Fruit fly (Drosophila melanogaster): Measurements from ENCODE around the gene Rpt3.

The Rpt3 gene

dm6 chrX:11081242-11081641 lies 43.7 kb upstream of the Rpt3 start (continued):
- no peak for TF ChIP-seq CG8290 (GFP tag; optimal IDR thresholded peaks at IDR 0.05)
- no peak for TF ChIP-seq CG8290 (tag; optimal IDR thresholded peaks at IDR 0.05)
- no peak for TF ChIP-seq CG10321 (GFP tag; IDR thresholded peaks at IDR 0.05)
- no peak for TF ChIP-seq eve (GFP tag; optimal IDR thresholded peaks at IDR 0.05)
- TF ChIP-seq CG18262 (tag; optimal IDR thresholded peaks at IDR 0.05), result no peak
- peak; percentile 47 for TF ChIP-seq CG6854 (GFP tag; optimal IDR thresholded peaks at IDR 0.05)
- TF ChIP-seq unc-4 (GFP tag; IDR thresholded peaks at IDR 0.05; ENCODE audit: partially characterized antibody), result no peak
- TF ChIP-seq jing (GFP tag; optimal IDR thresholded peaks at IDR 0.05), result no peak
- peak; percentile 12; the same call in 1 of the 3 replicates for TF ChIP-seq so (GFP tag; IDR thresholded peaks at IDR 0.05)
- TF ChIP-seq Dip3 (GFP tag; optimal IDR thresholded peaks at IDR 0.05), result peak; percentile 10
- TF ChIP-seq gro (GFP tag; optimal IDR thresholded peaks at IDR 0.05), result no peak
- TF ChIP-seq Sry-β (GFP tag; optimal IDR thresholded peaks at IDR 0.05), result no peak
- TF ChIP-seq CG10147 (GFP tag; optimal IDR thresholded peaks at IDR 0.05), result no peak
- no peak for TF ChIP-seq Sin3A (optimal IDR thresholded peaks at IDR 0.05)
- no peak for TF ChIP-seq Neu2 (GFP tag; optimal IDR thresholded peaks at IDR 0.05; ENCODE audit: borderline replicate concordance)
- TF ChIP-seq grn (GFP tag; optimal IDR thresholded peaks at IDR 0.05), result no peak
- no peak for TF ChIP-seq Lhr (GFP tag; optimal IDR thresholded peaks at IDR 0.05)
- no peak for TF ChIP-seq CG10959 (GFP tag; IDR thresholded peaks at IDR 0.05)
- TF ChIP-seq CG30431 (GFP tag; optimal IDR thresholded peaks at IDR 0.05), result peak; percentile 11
- TF ChIP-seq CG6254 (GFP tag; optimal IDR thresholded peaks at IDR 0.05), result peak; percentile 21
- TF ChIP-seq CG4282 (GFP tag; optimal IDR thresholded peaks at IDR 0.05), result no peak
- peak in 1 of 2 experiments; percentile 57 for TF ChIP-seq dpn (GFP tag; optimal IDR thresholded peaks at IDR 0.05)
- TF ChIP-seq CG4730 (GFP tag; IDR thresholded peaks at IDR 0.05), result 0 out of 2 replicates have a peak, but pooled peaks have one; percentile 33
- no peak for TF ChIP-seq pros (GFP tag; optimal IDR thresholded peaks at IDR 0.05)
- TF ChIP-seq CG8924 (tag; optimal IDR thresholded peaks at IDR 0.05), result peak; percentile 48
- TF ChIP-seq CG12104 (GFP tag; optimal IDR thresholded peaks at IDR 0.05), result no peak
- TF ChIP-seq CG12219 (GFP tag; optimal IDR thresholded peaks at IDR 0.05), result peak; percentile 20
- no peak for TF ChIP-seq her (GFP tag; optimal IDR thresholded peaks at IDR 0.05)
- no peak for TF ChIP-seq Deaf1 (tag; optimal IDR thresholded peaks at IDR 0.05)
- peak; percentile 64 for TF ChIP-seq CG2120 (GFP tag; optimal IDR thresholded peaks at IDR 0.05)
- TF ChIP-seq CG7786 (GFP tag; optimal IDR thresholded peaks at IDR 0.05), result no peak
- TF ChIP-seq Xbp1 (GFP tag; optimal IDR thresholded peaks at IDR 0.05), result peak; percentile 41
- TF ChIP-seq ham (GFP tag; IDR thresholded peaks at IDR 0.05), result no peak
- peak; percentile 78 for TF ChIP-seq CG18599 (GFP tag; optimal IDR thresholded peaks at IDR 0.05)
- TF ChIP-seq Aef1 (GFP tag; IDR thresholded peaks at IDR 0.05), result peak; percentile 56; the same call in 2 of the 3 replicates
- no peak for TF ChIP-seq CG17829 (tag; optimal IDR thresholded peaks at IDR 0.05)
- peak; percentile 57 for TF ChIP-seq slbo (GFP tag; IDR thresholded peaks at IDR 0.05)
- peak; percentile 49 for TF ChIP-seq CG12659 (GFP tag; optimal IDR thresholded peaks at IDR 0.05)
- peak; percentile 28 for TF ChIP-seq Ssrp (tag; optimal IDR thresholded peaks at IDR 0.05)
- TF ChIP-seq Taf1 (GFP tag; IDR thresholded peaks at IDR 0.05), result peak; percentile 22; the same call in 1 of the 2 replicates
- TF ChIP-seq CG4360 (GFP tag; IDR thresholded peaks at IDR 0.05), result no peak
- TF ChIP-seq nau (GFP tag; optimal IDR thresholded peaks at IDR 0.05), result no peak
- no peak for TF ChIP-seq bigmax (GFP tag; optimal IDR thresholded peaks at IDR 0.05)
- no peak for TF ChIP-seq luna (GFP tag; optimal IDR thresholded peaks at IDR 0.05)
- TF ChIP-seq sim (GFP tag; IDR thresholded peaks at IDR 0.05), result no peak
- TF ChIP-seq Bgb (GFP tag; IDR thresholded peaks at IDR 0.05; ENCODE audit: partially characterized antibody), result no peak
- TF ChIP-seq tio (GFP tag; optimal IDR thresholded peaks at IDR 0.05), result peak; percentile 58
- TF ChIP-seq Atf3 (GFP tag; optimal IDR thresholded peaks at IDR 0.05), result no peak
- TF ChIP-seq chinmo (GFP tag; IDR thresholded peaks at IDR 0.05; ENCODE audit: partially characterized antibody), result no peak
- no peak for TF ChIP-seq CG9437 (GFP tag; optimal IDR thresholded peaks at IDR 0.05)
- TF ChIP-seq crp (GFP tag; optimal IDR thresholded peaks at IDR 0.05), result no peak
- 0 out of 2 replicates have a peak, but pooled peaks have one; percentile 31 for TF ChIP-seq esg (GFP tag; conservative IDR thresholded peaks at IDR 0.05)
